Fruit fly (Drosophila melanogaster) whole organism, wandering third instar larva: ENCODE results near the gene CG11975.

Experiments
- Abd-B ChIP-seq: fragments of >200 bp; optimal IDR thresholded peaks from 2 replicates; lab custom pipeline; 2017; ENCODE audit warnings: missing biosample characterization, missing genetic modification characterization
- CG9705 ChIP-seq: fragments of 200-800 bp; sonication (Bioruptor generic); optimal IDR thresholded peaks from 2 replicates; lab custom pipeline; 2018; ENCODE audit warnings: missing biosample characterization, mild to moderate bottlenecking, missing genetic modification characterization
- Dfd ChIP-seq: fragments of >200 bp; optimal IDR thresholded peaks from 2 replicates; lab custom pipeline; 2017; ENCODE audit warnings: missing biosample characterization, missing genetic modification characterization
- OdsH ChIP-seq: fragments of 200-800 bp; sonication (Bioruptor generic); optimal IDR thresholded peaks from 2 replicates; lab custom pipeline; 2016; ENCODE audit warnings: missing biosample characterization, mild to moderate bottlenecking, missing genetic modification characterization
- br ChIP-seq: fragments of 200-800 bp; sonication (Bioruptor generic); optimal IDR thresholded peaks from 2 replicates; lab custom pipeline; 2016; ENCODE audit warnings: missing biosample characterization, missing genetic modification characterization
- brk ChIP-seq: fragments of 200-800 bp; sonication (Bioruptor generic); optimal IDR thresholded peaks from 2 replicates; lab custom pipeline; 2016; ENCODE audit warnings: missing biosample characterization, mild to moderate bottlenecking, missing genetic modification characterization
- pan ChIP-seq: fragments of >200 bp; optimal IDR thresholded peaks from 2 replicates; lab custom pipeline; 2017
- psq ChIP-seq: fragments of 200-800 bp; sonication (Bioruptor generic); optimal IDR thresholded peaks from 3 replicates; lab custom pipeline; 2017; ENCODE audit warnings: missing biosample characterization, mild to moderate bottlenecking, missing genetic modification characterization, moderate library complexity
- sage ChIP-seq: fragments of 200-800 bp; sonication (Bioruptor generic); optimal IDR thresholded peaks from 2 replicates; lab custom pipeline; 2016; ENCODE audit warnings: missing biosample characterization, mild to moderate bottlenecking, missing genetic modification characterization

- TF ChIP-seq Dfd (GFP tag; lab: Kevin White, UChicago) (no peak), pan (lab: Kevin White, UChicago) (no peak), sage (GFP tag; lab: Kevin White, UChicago) (no peak), brk (GFP tag; lab: Kevin White, UChicago) (no peak), psq (GFP tag; lab: Kevin White, UChicago) (no peak), CG9705 (GFP tag; lab: Kevin White, UChicago) (no peak), Abd-B (GFP tag; lab: Kevin White, UChicago) (no peak), br (no peak), OdsH (GFP tag; lab: Kevin White, UChicago) (no peak)
Observed at dm6 chr3R:8980776-8981165, 12.3 kb upstream of the CG11975 start, which contains the start of gene CAHbeta.
